Worm (Caenorhabditis elegans) whole organism, mixed stage, embryonic: ENCODE data around the gene T04C12.11.

Experiments used
- M03D4.4 ChIP-seq: sonication (generic microtip); optimal IDR thresholded peaks from 2 replicates; lab custom pipeline; 2017; ENCODE audit warnings: mild to moderate bottlenecking, missing genetic modification characterization, missing compliant biosample characterization
- bed-3 ChIP-seq: fragments of 200-800 bp; sonication (Bioruptor generic); optimal IDR thresholded peaks from 3 replicates; lab custom pipeline; 2018; ENCODE audit warnings: mild to moderate bottlenecking, missing genetic modification characterization, moderate library complexity, missing compliant biosample characterization
- blmp-1 ChIP-seq: fragments of 150-350 bp; optimal IDR thresholded peaks from 2 replicates; lab custom pipeline; 2014; ENCODE audit warnings: missing biosample characterization, missing genetic modification characterization
- ceh-39 ChIP-seq: fragments of 150-350 bp; optimal IDR thresholded peaks from 2 replicates; lab custom pipeline; 2014; ENCODE audit warnings: missing biosample characterization, missing genetic modification characterization
- ceh-43 ChIP-seq: fragments of 200-800 bp; sonication (Bioruptor generic); optimal IDR thresholded peaks from 2 replicates; lab custom pipeline; 2018; ENCODE audit warnings: mild to moderate bottlenecking, missing genetic modification characterization, moderate library complexity, missing compliant biosample characterization
- ceh-83 ChIP-seq: fragments of 200-800 bp; sonication (Bioruptor generic); optimal IDR thresholded peaks from 2 replicates; lab custom pipeline; 2018; ENCODE audit warnings: mild to moderate bottlenecking, missing genetic modification characterization, missing compliant biosample characterization
- ces-1 ChIP-seq: fragments of 150-350 bp; optimal IDR thresholded peaks from 2 replicates; lab custom pipeline; 2014; ENCODE audit warnings: missing biosample characterization, missing genetic modification reagents, missing genetic modification characterization
- cnd-1 ChIP-seq: fragments of 200-800 bp; sonication (Bioruptor generic); optimal IDR thresholded peaks from 2 replicates; lab custom pipeline; 2018; ENCODE audit warnings: mild to moderate bottlenecking, missing genetic modification characterization, missing compliant biosample characterization
- drap-1 ChIP-seq: fragments of 200-800 bp; sonication (Bioruptor generic); optimal IDR thresholded peaks from 3 replicates; lab custom pipeline; 2018; ENCODE audit warnings: mild to moderate bottlenecking, missing genetic modification characterization, missing compliant biosample characterization
- elt-1 ChIP-seq: sonication (generic microtip); optimal IDR thresholded peaks from 2 replicates; lab custom pipeline; 2017; ENCODE audit warnings: missing genetic modification characterization, mild to moderate bottlenecking, missing compliant biosample characterization, antibody characterized with exemption, moderate library complexity, borderline replicate concordance; ENCODE audit not compliant: insufficient read depth
- elt-3 ChIP-seq: fragments of 150-350 bp; optimal IDR thresholded peaks from 2 replicates; lab custom pipeline; 2014; ENCODE audit warnings: missing biosample characterization, missing genetic modification characterization
- flh-1 ChIP-seq: fragments of 200-800 bp; sonication (Bioruptor generic); optimal IDR thresholded peaks from 2 replicates; lab custom pipeline; 2018; ENCODE audit warnings: mild to moderate bottlenecking, missing genetic modification characterization, moderate library complexity, missing compliant biosample characterization
- hlh-1 ChIP-seq: fragments of 150-350 bp; optimal IDR thresholded peaks from 2 replicates; lab custom pipeline; 2014; ENCODE audit warnings: missing biosample characterization, missing genetic modification reagents, missing genetic modification characterization
- lin-13 ChIP-seq: fragments of 150-350 bp; optimal IDR thresholded peaks from 2 replicates; lab custom pipeline; 2014; ENCODE audit warnings: missing biosample characterization, missing genetic modification characterization
- lin-32 ChIP-seq: fragments of 200-800 bp; sonication (Bioruptor generic); optimal IDR thresholded peaks from 2 replicates; lab custom pipeline; 2018; ENCODE audit warnings: mild to moderate bottlenecking, missing genetic modification characterization, missing compliant biosample characterization
- lsy-2 ChIP-seq: fragments of 150-350 bp; optimal IDR thresholded peaks from 2 replicates; lab custom pipeline; 2014; ENCODE audit warnings: missing biosample characterization, missing genetic modification characterization
- mab-5 ChIP-seq: fragments of 150-350 bp; optimal IDR thresholded peaks from 2 replicates; lab custom pipeline; 2014; ENCODE audit warnings: missing biosample characterization, missing genetic modification characterization
- mep-1 ChIP-seq: fragments of 150-350 bp; optimal IDR thresholded peaks from 2 replicates; lab custom pipeline; 2017; ENCODE audit warnings: missing biosample characterization, missing genetic modification reagents, missing genetic modification characterization, inconsistent platforms
- mls-2 ChIP-seq: sonication (generic microtip); optimal IDR thresholded peaks from 2 replicates; lab custom pipeline; 2016; ENCODE audit warnings: mild to moderate bottlenecking, missing genetic modification characterization, moderate library complexity, missing compliant biosample characterization
- nhr-12 ChIP-seq: fragments of 150-350 bp; optimal IDR thresholded peaks from 2 replicates; lab custom pipeline; 2014; ENCODE audit warnings: missing biosample characterization, missing genetic modification characterization
- nhr-2 ChIP-seq: fragments of 150-350 bp; optimal IDR thresholded peaks from 2 replicates; lab custom pipeline; 2014; ENCODE audit warnings: missing biosample characterization, missing genetic modification characterization
- nhr-237 ChIP-seq: fragments of 150-350 bp; optimal IDR thresholded peaks from 2 replicates; lab custom pipeline; 2014; ENCODE audit warnings: missing biosample characterization, missing genetic modification characterization
- nhr-28 ChIP-seq: fragments of 150-350 bp; optimal IDR thresholded peaks from 2 replicates; lab custom pipeline; 2014; ENCODE audit warnings: missing biosample characterization, missing genetic modification characterization
- nhr-76 ChIP-seq: sonication (generic microtip); optimal IDR thresholded peaks from 2 replicates; lab custom pipeline; 2017; ENCODE audit warnings: missing biosample characterization, missing genetic modification characterization
- pha-4 ChIP-seq: fragments of 150-350 bp; optimal IDR thresholded peaks from 2 replicates; lab custom pipeline; 2018; ENCODE audit warnings: missing biosample characterization, missing genetic modification reagents, missing genetic modification characterization
- sem-2 ChIP-seq: fragments of 200-800 bp; sonication (Bioruptor generic); optimal IDR thresholded peaks from 2 replicates; lab custom pipeline; 2018; ENCODE audit warnings: mild to moderate bottlenecking, missing genetic modification characterization, missing compliant biosample characterization
- snpc-4 ChIP-seq: fragments of 150-350 bp; optimal IDR thresholded peaks from 2 replicates; lab custom pipeline; 2014; ENCODE audit warnings: missing biosample characterization, missing genetic modification characterization
- sptf-1 ChIP-seq: sonication (generic microtip); optimal IDR thresholded peaks from 2 replicates; lab custom pipeline; 2017; ENCODE audit warnings: mild to moderate bottlenecking, missing genetic modification characterization, moderate library complexity, missing compliant biosample characterization
- tbx-8 ChIP-seq: fragments of 200-800 bp; sonication (Bioruptor generic); optimal IDR thresholded peaks from 2 replicates; lab custom pipeline; 2018; ENCODE audit warnings: mild to moderate bottlenecking, missing genetic modification characterization, moderate library complexity, missing compliant biosample characterization
- unc-120 ChIP-seq: sonication (generic microtip); optimal IDR thresholded peaks from 2 replicates; lab custom pipeline; 2017; ENCODE audit warnings: missing genetic modification characterization, missing compliant biosample characterization; ENCODE audit not compliant: poor library complexity, severe bottlenecking
- unc-39 ChIP-seq: fragments of 150-350 bp; optimal IDR thresholded peaks from 2 replicates; lab custom pipeline; 2014; ENCODE audit warnings: missing biosample characterization, missing genetic modification characterization
- unc-62 ChIP-seq: fragments of 150-350 bp; optimal IDR thresholded peaks from 2 replicates; lab custom pipeline; 2014; ENCODE audit warnings: missing biosample characterization, missing genetic modification reagents, missing genetic modification characterization
- zip-8 ChIP-seq: fragments of 150-350 bp; optimal IDR thresholded peaks from 2 replicates; lab custom pipeline; 2014; ENCODE audit warnings: missing biosample characterization, missing genetic modification characterization
- ztf-11 ChIP-seq: fragments of 150-350 bp; optimal IDR thresholded peaks from 2 replicates; lab custom pipeline; 2014; ENCODE audit warnings: missing biosample characterization, missing genetic modification characterization

The T04C12.11 gene

ce11 chrV:11040020-11040419, 20.1 kb downstream of the T04C12.11 start, which contains the start of gene C45B11.9:
C45B11.9 (plus strand) TSS chrV:11040320.
- TF ChIP-seq ceh-43 (no peak), mls-2 (tag; lab: Kevin White, UChicago) (no peak), mep-1 (tag; lab: Kevin White, UChicago) (no peak), ceh-83 (GFP tag; lab: Kevin White, UChicago) (no peak), mab-5 (tag; lab: Kevin White, UChicago) (no peak), sem-2 (GFP tag; lab: Kevin White, UChicago) (no peak), snpc-4 (tag; lab: Kevin White, UChicago) (no peak), ztf-11 (tag; lab: Kevin White, UChicago) (no peak), ceh-39 (no peak), drap-1 (GFP tag; lab: Kevin White, UChicago) (no peak), bed-3 (no peak), hlh-1 (tag; lab: Kevin White, UChicago) (no peak), unc-62 (GFP tag; lab: Kevin White, UChicago) (no peak), pha-4 (no peak)

- TF ChIP-seq ceh-39 (peak; percentile 73), lsy-2 (tag; lab: Kevin White, UChicago) (peak; percentile 71), ceh-83 (GFP tag; lab: Kevin White, UChicago) (peak; percentile 77), lin-13 (tag; lab: Kevin White, UChicago) (peak; percentile 15), nhr-28 (tag; lab: Kevin White, UChicago) (no peak), nhr-2 (tag; lab: Kevin White, UChicago) (peak; percentile 58), elt-3 (tag; lab: Kevin White, UChicago) (no peak), ztf-11 (tag; lab: Kevin White, UChicago) (no peak), mep-1 (tag; lab: Kevin White, UChicago) (peak; percentile 67), elt-1 (no peak), cnd-1 (tag; lab: Kevin White, UChicago) (peak; percentile 76), mls-2 (tag; lab: Kevin White, UChicago) (peak; percentile 82), ces-1 (GFP tag; lab: Kevin White, UChicago) (peak; percentile 93), sptf-1 (peak; percentile 87), sem-2 (GFP tag; lab: Kevin White, UChicago) (peak; percentile 13), unc-120 (no peak), lin-32 (GFP tag; lab: Kevin White, UChicago) (peak; percentile 62), nhr-237 (tag; lab: Kevin White, UChicago) (peak; percentile 94), nhr-12 (tag; lab: Kevin White, UChicago) (no peak), unc-39 (tag; lab: Kevin White, UChicago) (no peak), M03D4.4 (tag; lab: Kevin White, UChicago) (no peak), pha-4 (no peak), drap-1 (GFP tag; lab: Kevin White, UChicago) (peak; percentile 64), blmp-1 (tag; lab: Kevin White, UChicago) (no peak), unc-62 (GFP tag; lab: Kevin White, UChicago) (peak; percentile 61), flh-1 (GFP tag; lab: Kevin White, UChicago) (no peak), mab-5 (tag; lab: Kevin White, UChicago) (no peak), nhr-76 (tag; lab: Kevin White, UChicago) (no peak)
Measured at ce11 chrV:11039379-11039954, 20.6 kb downstream of the T04C12.11 start, which contains the start of gene pak-2. pak-2 (minus strand) TSS chrV:11039429.

ce11 chrV:11034748-11035147, 25.3 kb downstream of the T04C12.11 start, which contains the start of gene pptr-2:
pptr-2 (minus strand) TSS chrV:11034931.
- TF ChIP-seq unc-62 (GFP tag; lab: Kevin White, UChicago) (peak; percentile 97), tbx-8 (GFP tag; lab: Kevin White, UChicago) (no peak), ces-1 (GFP tag; lab: Kevin White, UChicago) (peak; percentile 3), hlh-1 (tag; lab: Kevin White, UChicago) (peak; percentile 6), unc-120 (peak; percentile 50)

- TF ChIP-seq unc-39 (tag; lab: Kevin White, UChicago), result no peak
- no peak for TF ChIP-seq flh-1 (GFP tag; lab: Kevin White, UChicago)
- no peak for TF ChIP-seq lin-13 (tag; lab: Kevin White, UChicago)
- TF ChIP-seq zip-8 (tag; lab: Kevin White, UChicago), result no peak
- TF ChIP-seq nhr-76 (tag; lab: Kevin White, UChicago), result no peak
- no peak for TF ChIP-seq nhr-2 (tag; lab: Kevin White, UChicago)
Measured at ce11 chrV:11033241-11033640, 26.8 kb downstream of the T04C12.11 start.
